Worm (Caenorhabditis elegans) whole organism, young adult: ENCODE results near the gene T02H6.9.
"Not testable (repeated sequence)": the region's sequence is repeated elsewhere in the genome, so short reads cannot be mapped to it uniquely, and the experiment has no call there.

Source experiments
- ama-1 ChIP-seq, 3 experiments: fragments of 150-350 bp in 1 of 3; sonication (generic microtip) in 2 of 3; optimal IDR thresholded peaks; 2 replicates each; lab custom pipeline; 2014 to 2018; ENCODE audit warnings: missing biosample characterization in 2 of 3, missing genetic modification characterization in 2 of 3, missing genetic modification reagents in 2 of 3
- hlh-26 ChIP-seq: fragments of 200-800 bp; sonication (Bioruptor generic); conservative IDR thresholded peaks from 2 replicates; pipeline ENCODE4 v1.3.6; 2022; ENCODE audit warnings: missing genetic modification reagents, missing genetic modification characterization, missing compliant biosample characterization

DNA sequence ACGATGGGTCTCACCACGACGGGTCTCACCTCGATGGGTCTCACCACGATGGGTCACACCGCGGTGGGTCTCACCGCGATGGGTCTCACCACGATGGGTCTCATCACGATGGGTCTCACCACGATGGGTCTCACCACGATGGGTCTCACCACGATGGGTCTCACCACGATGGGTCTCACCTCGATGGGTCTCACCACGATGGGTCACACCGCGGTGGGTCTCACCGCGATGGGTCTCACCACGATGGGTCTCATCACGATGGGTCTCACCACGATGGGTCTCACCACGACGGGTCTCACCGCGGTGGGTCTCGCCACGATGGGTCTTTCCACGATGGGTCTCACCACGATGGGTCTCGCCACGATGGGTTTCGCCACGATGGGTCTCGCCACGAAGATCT is 45.5 kb upstream of the T02H6.9 start:
- not testable (repeated sequence) for TF ChIP-seq ama-1 (optimal IDR thresholded peaks at IDR 0.05; lab: Kevin White, UChicago); ama-1 (GFP tag; optimal IDR thresholded peaks at IDR 0.05; lab: Kevin White, UChicago); hlh-26 (GFP tag; lab: Robert Waterston, UW)
